Worm (Caenorhabditis elegans): ENCODE results near the gene dhps-1.
A peak's percentile ranks its signal among the peaks of the same experiment; 100 is the strongest.

Gene dhps-1

DNA sequence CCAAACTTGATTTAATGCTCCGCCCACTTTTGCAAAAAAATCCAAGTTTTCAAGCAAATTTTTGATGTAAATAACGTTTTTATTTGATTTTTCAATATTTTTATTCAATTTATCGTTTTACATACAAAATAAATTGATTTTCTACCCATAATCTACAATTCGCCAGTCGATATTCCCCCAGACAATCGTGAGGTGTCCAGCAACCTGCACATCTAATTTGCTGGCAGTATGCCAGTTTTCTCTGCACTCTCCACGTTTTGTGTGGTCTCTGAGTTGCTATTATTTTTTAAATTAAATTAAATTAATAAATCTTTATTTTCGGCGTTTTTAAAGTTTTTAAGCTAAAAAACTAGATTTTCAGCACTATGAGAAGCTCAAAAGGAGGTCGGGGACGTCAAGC is 12.7 kb upstream of the dhps-1 start:
- TF ChIP-seq sem-2 (GFP tag; optimal IDR thresholded peaks at IDR 0.05) (no peak), snpc-4 (tag; optimal IDR thresholded peaks at IDR 0.05) (no peak), mep-1 (tag; optimal IDR thresholded peaks at IDR 0.05) (peak; percentile 67), flh-1 (GFP tag; optimal IDR thresholded peaks at IDR 0.05) (no peak), nhr-2 (tag; optimal IDR thresholded peaks at IDR 0.05) (peak; percentile 43), pha-4 (tag; optimal IDR thresholded peaks at IDR 0.05) (peak; percentile 60), lsy-2 (tag; optimal IDR thresholded peaks at IDR 0.05) (peak; percentile 80), lin-32 (GFP tag; optimal IDR thresholded peaks at IDR 0.05) (no peak), ces-1 (GFP tag; optimal IDR thresholded peaks at IDR 0.05) (peak; percentile 98), mab-5 (tag; optimal IDR thresholded peaks at IDR 0.05) (no peak), blmp-1 (tag; optimal IDR thresholded peaks at IDR 0.05) (no peak), tbx-8 (GFP tag; optimal IDR thresholded peaks at IDR 0.05) (no peak), drap-1 (GFP tag; optimal IDR thresholded peaks at IDR 0.05) (no peak), unc-62 (GFP tag; optimal IDR thresholded peaks at IDR 0.05) (peak; percentile 31), unc-120 (tag; optimal IDR thresholded peaks at IDR 0.05; ENCODE audit: poor library complexity, severe bottlenecking) (no peak), ceh-39 (tag; optimal IDR thresholded peaks at IDR 0.05) (no peak), nhr-12 (tag; optimal IDR thresholded peaks at IDR 0.05) (no peak), unc-39 (tag; optimal IDR thresholded peaks at IDR 0.05) (no peak), elt-1 (tag; optimal IDR thresholded peaks at IDR 0.05; ENCODE audit: borderline replicate concordance, insufficient read depth) (no peak), bed-3 (GFP tag; optimal IDR thresholded peaks at IDR 0.05) (peak; percentile 6), ceh-83 (GFP tag; optimal IDR thresholded peaks at IDR 0.05) (no peak), nhr-237 (tag; optimal IDR thresholded peaks at IDR 0.05) (peak; percentile 68), mls-2 (tag; optimal IDR thresholded peaks at IDR 0.05) (no peak), M03D4.4 (tag; optimal IDR thresholded peaks at IDR 0.05) (no peak), ham-2 (GFP tag; optimal IDR thresholded peaks at IDR 0.05) (peak; percentile 33), zip-8 (tag; optimal IDR thresholded peaks at IDR 0.05) (no peak), sptf-1 (tag; optimal IDR thresholded peaks at IDR 0.05) (peak; percentile 55), ztf-11 (tag; optimal IDR thresholded peaks at IDR 0.05) (no peak), hlh-1 (tag; optimal IDR thresholded peaks at IDR 0.05) (no peak), cnd-1 (tag; optimal IDR thresholded peaks at IDR 0.05) (no peak), nhr-28 (tag; optimal IDR thresholded peaks at IDR 0.05) (no peak), lin-13 (tag; optimal IDR thresholded peaks at IDR 0.05) (peak; percentile 83), nhr-76 (tag; optimal IDR thresholded peaks at IDR 0.05) (no peak), ceh-43 (GFP tag; optimal IDR thresholded peaks at IDR 0.05) (peak; percentile 22), elt-3 (tag; optimal IDR thresholded peaks at IDR 0.05) (no peak)

DNA sequence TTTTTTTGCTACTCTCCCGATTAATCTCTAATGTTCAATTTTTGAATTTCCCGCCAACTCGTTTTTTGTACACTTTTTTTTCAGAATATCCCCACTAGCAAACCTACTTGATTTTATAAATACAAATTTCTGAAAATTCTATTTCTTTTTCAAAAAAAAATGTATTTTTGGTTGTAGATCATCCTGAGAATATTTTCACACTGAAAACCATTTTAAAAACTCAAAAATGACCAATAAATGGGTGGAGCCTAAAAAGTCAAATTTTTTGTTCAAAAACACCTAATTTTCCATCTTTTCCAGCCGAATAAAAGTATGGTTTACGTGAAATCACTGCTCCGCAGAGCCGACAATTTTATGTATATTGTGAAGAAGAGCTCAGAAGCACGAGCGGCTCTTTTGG is 4.1 kb upstream of the dhps-1 start, which contains the start of gene Y17G7B.3:
Gene Y17G7B.3, plus strand, starts transcription at position 301 of the 400 bp plus-strand sequence.
- TF ChIP-seq nhr-12 (tag; optimal IDR thresholded peaks at IDR 0.05) (no peak), ceh-39 (tag; optimal IDR thresholded peaks at IDR 0.05) (no peak), zip-8 (tag; optimal IDR thresholded peaks at IDR 0.05) (no peak), mls-2 (tag; optimal IDR thresholded peaks at IDR 0.05) (no peak), ztf-11 (tag; optimal IDR thresholded peaks at IDR 0.05) (no peak), hlh-1 (tag; optimal IDR thresholded peaks at IDR 0.05) (no peak), flh-1 (GFP tag; optimal IDR thresholded peaks at IDR 0.05) (no peak)

ce11 chrII:11994940-11995339 is 2.1 kb downstream of the dhps-1 start:
- TF ChIP-seq nhr-2 (tag; optimal IDR thresholded peaks at IDR 0.05) (no peak), blmp-1 (tag; optimal IDR thresholded peaks at IDR 0.05) (no peak), ces-1 (GFP tag; optimal IDR thresholded peaks at IDR 0.05) (no peak), tbx-8 (GFP tag; optimal IDR thresholded peaks at IDR 0.05) (no peak), cnd-1 (tag; optimal IDR thresholded peaks at IDR 0.05) (no peak), nhr-237 (tag; optimal IDR thresholded peaks at IDR 0.05) (no peak), sptf-1 (tag; optimal IDR thresholded peaks at IDR 0.05) (no peak), bed-3 (GFP tag; optimal IDR thresholded peaks at IDR 0.05) (no peak), elt-1 (tag; optimal IDR thresholded peaks at IDR 0.05; ENCODE audit: borderline replicate concordance, insufficient read depth) (no peak), sem-2 (GFP tag; optimal IDR thresholded peaks at IDR 0.05) (no peak), nhr-76 (tag; optimal IDR thresholded peaks at IDR 0.05) (no peak)

DNA sequence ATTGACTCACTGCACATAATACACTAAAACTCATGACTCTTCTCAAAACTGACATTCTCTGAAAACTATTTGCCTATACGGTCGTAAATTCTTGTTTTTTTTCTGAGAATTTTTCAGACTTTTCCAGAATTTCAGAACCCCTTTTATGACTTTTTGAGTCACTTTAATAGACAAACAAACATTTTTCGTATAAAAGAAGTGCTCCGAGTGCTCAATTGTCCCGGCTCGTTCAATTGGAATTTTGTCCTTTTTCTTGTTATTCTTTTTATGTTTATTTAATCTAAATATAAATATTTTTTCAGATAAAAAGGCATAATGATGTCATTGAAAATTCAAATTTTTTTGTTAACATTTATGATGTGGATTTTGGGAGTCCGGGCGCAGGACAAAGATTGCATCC is 6.1 kb downstream of the dhps-1 start, which contains the start of gene Y17G7B.23:
Gene Y17G7B.23, plus strand, starts transcription at position 301 of the 400 bp plus-strand sequence.
- no peak for TF ChIP-seq nhr-12 (tag; optimal IDR thresholded peaks at IDR 0.05)
- TF ChIP-seq hlh-1 (tag; optimal IDR thresholded peaks at IDR 0.05) = no peak
- no peak for TF ChIP-seq nhr-76 (tag; optimal IDR thresholded peaks at IDR 0.05)
